Worm (Caenorhabditis elegans) whole organism, young adult: ENCODE measurements around the gene pdi-2.
A peak's percentile ranks its signal among the peaks of the same experiment; 100 is the strongest.

Source experiments
- B0035.1 ChIP-seq: sonication (generic microtip); optimal IDR thresholded peaks from 2 replicates; lab custom pipeline; 2016; ENCODE audit warnings: missing genetic modification characterization, mild to moderate bottlenecking, missing compliant biosample characterization, missing genotype, missing genetic modification reagents
- C06A6.2 ChIP-seq: fragments of 200-800 bp; sonication (Bioruptor generic); conservative IDR thresholded peaks from 2 replicates; pipeline ENCODE4 v1.3.6; 2022; ENCODE audit warnings: missing genetic modification characterization, missing compliant biosample characterization
- F10E7.11 ChIP-seq: sonication (generic microtip); optimal IDR thresholded peaks from 2 replicates; lab custom pipeline; 2017; ENCODE audit warnings: mild to moderate bottlenecking, missing genetic modification characterization, moderate library complexity, missing compliant biosample characterization
- F22D6.2 ChIP-seq: sonication (generic microtip); optimal IDR thresholded peaks from 2 replicates; lab custom pipeline; 2016; ENCODE audit warnings: mild to moderate bottlenecking, missing genetic modification characterization, missing compliant biosample characterization
- F37B4.10 ChIP-seq: fragments of 200-800 bp; sonication (Bioruptor generic); IDR thresholded peaks from 2 replicates; pipeline ENCODE4 v1.3.6; 2022; ENCODE audit warnings: missing genetic modification characterization, missing compliant biosample characterization
- F57A8.1 ChIP-seq: fragments of 200-800 bp; sonication (Bioruptor generic); optimal IDR thresholded peaks from 2 replicates; lab custom pipeline; 2018; ENCODE audit warnings: mild to moderate bottlenecking, missing genetic modification characterization, moderate library complexity, missing compliant biosample characterization
- F57C9.4 ChIP-seq: sonication (generic microtip); optimal IDR thresholded peaks from 2 replicates; lab custom pipeline; 2017; ENCODE audit warnings: mild to moderate bottlenecking, missing genetic modification characterization, missing compliant biosample characterization
- K11D2.4 ChIP-seq: fragments of 200-800 bp; sonication (Bioruptor generic); IDR thresholded peaks from 2 replicates; pipeline ENCODE4 v1.3.6; 2022; ENCODE audit warnings: missing genetic modification reagents, missing genetic modification characterization, missing compliant biosample characterization
- K12H6.12 ChIP-seq: fragments of 200-800 bp; sonication (Bioruptor generic); optimal IDR thresholded peaks from 2 replicates; lab custom pipeline; 2018; ENCODE audit warnings: mild to moderate bottlenecking, missing genetic modification characterization, missing compliant biosample characterization
- T26A5.8 ChIP-seq: sonication (generic microtip); optimal IDR thresholded peaks from 2 replicates; lab custom pipeline; 2016; ENCODE audit warnings: missing genetic modification characterization, missing compliant biosample characterization
- Y56A3A.18 ChIP-seq: fragments of 200-800 bp; sonication (Bioruptor generic); IDR thresholded peaks from 2 replicates; pipeline ENCODE4 v1.3.6; 2022; ENCODE audit warnings: missing genetic modification reagents, missing genetic modification characterization, missing compliant biosample characterization
- akir-1 ChIP-seq: fragments of 200-800 bp; sonication (Bioruptor generic); optimal IDR thresholded peaks from 2 replicates; lab custom pipeline; 2018; ENCODE audit warnings: mild to moderate bottlenecking, missing genetic modification characterization, moderate library complexity, missing compliant biosample characterization
- aptf-2 ChIP-seq: fragments of 200-800 bp; sonication (Bioruptor generic); conservative IDR thresholded peaks from 2 replicates; pipeline ENCODE4 v1.3.6; 2022; ENCODE audit warnings: missing genetic modification reagents, missing genetic modification characterization, missing compliant biosample characterization
- aptf-3 ChIP-seq: fragments of 200-800 bp; sonication (Bioruptor generic); IDR thresholded peaks from 2 replicates; pipeline ENCODE4 v1.3.6; 2022; ENCODE audit warnings: missing genetic modification characterization, missing compliant biosample characterization
- athp-1 ChIP-seq: sonication (generic microtip); optimal IDR thresholded peaks from 2 replicates; lab custom pipeline; 2017; ENCODE audit warnings: mild to moderate bottlenecking, missing genetic modification characterization, missing compliant biosample characterization
- attf-5 ChIP-seq: fragments of 200-800 bp; sonication (Bioruptor generic); optimal IDR thresholded peaks from 2 replicates; lab custom pipeline; 2018; ENCODE audit warnings: mild to moderate bottlenecking, missing genetic modification characterization, missing compliant biosample characterization
- bed-2 ChIP-seq: fragments of 200-800 bp; sonication (Bioruptor generic); IDR thresholded peaks from 2 replicates; pipeline ENCODE4 v1.3.6; 2022; ENCODE audit warnings: missing genetic modification reagents, missing genetic modification characterization, missing compliant biosample characterization
- ceh-100 ChIP-seq: fragments of 200-800 bp; sonication (Bioruptor generic); IDR thresholded peaks from 2 replicates; pipeline ENCODE4 v1.3.6; 2022; ENCODE audit warnings: missing genetic modification reagents, missing genetic modification characterization, missing compliant biosample characterization
- efl-1 ChIP-seq: fragments of 150-350 bp; optimal IDR thresholded peaks from 2 replicates; lab custom pipeline; 2014; ENCODE audit warnings: missing biosample characterization, missing genetic modification reagents, missing genetic modification characterization
- egl-44 ChIP-seq: fragments of 200-800 bp; sonication (Bioruptor generic); IDR thresholded peaks from 2 replicates; pipeline ENCODE4 v1.3.6; 2022; ENCODE audit warnings: missing genetic modification reagents, missing genetic modification characterization, missing compliant biosample characterization
- gei-17 ChIP-seq: fragments of 200-800 bp; sonication (Bioruptor generic); optimal IDR thresholded peaks from 2 replicates; lab custom pipeline; 2018; ENCODE audit warnings: mild to moderate bottlenecking, missing genetic modification characterization, missing compliant biosample characterization
- hlh-12 ChIP-seq: sonication (generic microtip); optimal IDR thresholded peaks from 2 replicates; lab custom pipeline; 2016; ENCODE audit warnings: missing genetic modification characterization, missing compliant biosample characterization
- hsf-1 ChIP-seq: fragments of 200-800 bp; sonication (Bioruptor generic); IDR thresholded peaks from 2 replicates; pipeline ENCODE4 v1.3.6; 2022; ENCODE audit warnings: missing genetic modification reagents, missing genetic modification characterization, missing compliant biosample characterization
- let-526 ChIP-seq: fragments of 200-800 bp; sonication (Bioruptor generic); IDR thresholded peaks from 2 replicates; pipeline ENCODE4 v1.3.6; 2022; ENCODE audit warnings: missing genetic modification reagents, missing genetic modification characterization, missing compliant biosample characterization
- madf-8 ChIP-seq: fragments of 200-800 bp; sonication (Bioruptor generic); conservative IDR thresholded peaks from 2 replicates; pipeline ENCODE4 v1.3.6; 2022; ENCODE audit warnings: missing genetic modification reagents, missing genetic modification characterization, missing compliant biosample characterization
- mes-4 ChIP-seq: sonication (generic microtip); optimal IDR thresholded peaks from 2 replicates; lab custom pipeline; 2016; ENCODE audit warnings: missing genotype, missing genetic modification characterization, missing compliant biosample characterization
- nhr-179 ChIP-seq: sonication (generic microtip); optimal IDR thresholded peaks from 2 replicates; lab custom pipeline; 2016; ENCODE audit warnings: mild to moderate bottlenecking, missing genetic modification characterization, missing compliant biosample characterization
- nhr-27 ChIP-seq: fragments of 200-800 bp; sonication (Bioruptor generic); optimal IDR thresholded peaks from 2 replicates; lab custom pipeline; 2018; ENCODE audit warnings: mild to moderate bottlenecking, missing genetic modification characterization, moderate library complexity, missing compliant biosample characterization
- nhr-80 ChIP-seq: sonication (generic microtip); optimal IDR thresholded peaks from 2 replicates; lab custom pipeline; 2016; ENCODE audit warnings: missing genetic modification characterization, missing compliant biosample characterization
- pha-4 ChIP-seq: fragments of 150-350 bp; sonication (generic microtip); optimal IDR thresholded peaks from 2 replicates; lab custom pipeline; 2014; ENCODE audit warnings: missing biosample characterization, missing genetic modification reagents, missing genetic modification characterization
- rcor-1 ChIP-seq: fragments of 200-800 bp; sonication (Bioruptor generic); IDR thresholded peaks from 2 replicates; pipeline ENCODE4 v1.3.6; 2022; ENCODE audit warnings: missing genetic modification reagents, missing genetic modification characterization, missing compliant biosample characterization
- snpc-3.4 ChIP-seq: sonication (generic microtip); optimal IDR thresholded peaks from 2 replicates; lab custom pipeline; 2017; ENCODE audit warnings: missing genetic modification characterization, mild to moderate bottlenecking, missing compliant biosample characterization, antibody characterized with exemption, moderate library complexity, missing genotype, missing genetic modification reagents
- sptf-2 ChIP-seq: fragments of 200-800 bp; sonication (Bioruptor generic); optimal IDR thresholded peaks from 2 replicates; lab custom pipeline; 2018; ENCODE audit warnings: mild to moderate bottlenecking, missing genetic modification characterization, missing compliant biosample characterization
- unc-130 ChIP-seq: sonication (generic microtip); optimal IDR thresholded peaks from 2 replicates; lab custom pipeline; 2016; ENCODE audit warnings: missing genetic modification reagents, missing genetic modification characterization, missing compliant biosample characterization
- xnd-1 ChIP-seq: sonication (generic microtip); optimal IDR thresholded peaks from 2 replicates; lab custom pipeline; 2016; ENCODE audit warnings: missing genotype, missing genetic modification reagents, missing genetic modification characterization, missing compliant biosample characterization
- zfh-2 ChIP-seq: fragments of 200-800 bp; sonication (Bioruptor generic); conservative IDR thresholded peaks from 2 replicates; pipeline ENCODE4 v1.3.6; 2022; ENCODE audit warnings: missing genetic modification reagents, missing genetic modification characterization, missing compliant biosample characterization
- ztf-18 ChIP-seq: sonication (generic microtip); optimal IDR thresholded peaks from 2 replicates; lab custom pipeline; 2016; ENCODE audit warnings: missing genotype, mild to moderate bottlenecking, missing genetic modification characterization, missing compliant biosample characterization
- ztf-26 ChIP-seq: sonication (generic microtip); optimal IDR thresholded peaks from 2 replicates; lab custom pipeline; 2017; ENCODE audit warnings: missing genetic modification characterization, missing compliant biosample characterization

pdi-2 gene

ce11 chrX:4567110-4567509, 43.2 kb downstream of the pdi-2 start:
- TF ChIP-seq aptf-3 (GFP tag; lab: Robert Waterston, UW) (no peak), nhr-80 (tag; lab: Kevin White, UChicago) (peak; percentile 74), let-526 (GFP tag; lab: Robert Waterston, UW) (no peak), egl-44 (GFP tag; lab: Robert Waterston, UW) (no peak), F37B4.10 (GFP tag; lab: Robert Waterston, UW) (no peak), gei-17 (no peak), hlh-12 (tag; lab: Kevin White, UChicago) (no peak), pha-4 (tag; lab: Kevin White, UChicago) (peak; percentile 15), Y56A3A.18 (GFP tag; lab: Robert Waterston, UW) (no peak), madf-8 (no peak)

DNA sequence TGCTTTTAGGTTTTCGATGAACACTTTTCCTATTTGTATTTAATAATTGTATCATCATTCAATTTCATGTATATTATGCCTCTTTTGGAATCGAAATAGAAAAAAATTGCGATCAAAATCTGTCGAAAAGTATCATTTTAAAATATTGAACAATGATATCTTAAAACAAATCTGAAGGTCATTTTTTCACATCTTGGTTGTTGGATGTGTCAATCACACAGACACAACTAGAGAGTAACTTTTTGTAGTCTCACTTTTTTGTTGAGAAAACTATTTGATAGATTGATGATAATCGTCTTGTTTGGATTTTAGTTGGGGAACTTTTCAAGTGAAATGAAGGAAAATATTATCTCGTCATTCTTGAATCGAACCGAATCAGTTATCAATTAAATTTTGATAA, 45.3 kb downstream of the pdi-2 start:
- TF ChIP-seq akir-1 (GFP tag; lab: Kevin White, UChicago) (no peak), ceh-100 (GFP tag; lab: Robert Waterston, UW) (no peak), F57C9.4 (no peak), snpc-3.4 (tag; lab: Kevin White, UChicago) (no peak), aptf-2 (GFP tag; lab: Robert Waterston, UW) (no peak), sptf-2 (GFP tag; lab: Kevin White, UChicago) (no peak), bed-2 (GFP tag; lab: Robert Waterston, UW) (no peak), C06A6.2 (no peak), xnd-1 (tag; lab: Kevin White, UChicago) (no peak), unc-130 (GFP tag; lab: Kevin White, UChicago) (no peak), let-526 (GFP tag; lab: Robert Waterston, UW) (no peak), F10E7.11 (tag; lab: Kevin White, UChicago) (no peak), zfh-2 (no peak), hlh-12 (tag; lab: Kevin White, UChicago) (no peak), ztf-26 (no peak), pha-4 (tag; lab: Kevin White, UChicago) (no peak), F57A8.1 (GFP tag; lab: Kevin White, UChicago) (no peak), nhr-27 (tag; lab: Kevin White, UChicago) (no peak), ztf-18 (no peak)

- no peak for TF ChIP-seq hsf-1 (GFP tag; lab: Robert Waterston, UW)
- no peak for TF ChIP-seq nhr-179 (tag; lab: Kevin White, UChicago)
- TF ChIP-seq B0035.1 (tag; lab: Kevin White, UChicago): no peak
- TF ChIP-seq K11D2.4: no peak
- no peak for TF ChIP-seq athp-1 (tag; lab: Kevin White, UChicago)
- no peak for TF ChIP-seq gei-17
- no peak for TF ChIP-seq attf-5 (GFP tag; lab: Kevin White, UChicago)
- no peak for TF ChIP-seq mes-4 (tag; lab: Kevin White, UChicago)
- TF ChIP-seq K12H6.12 (tag; lab: Kevin White, UChicago): no peak
- no peak for TF ChIP-seq efl-1 (GFP tag; lab: Kevin White, UChicago)
- no peak for TF ChIP-seq F22D6.2 (tag; lab: Kevin White, UChicago)
Observed at ce11 chrX:4571137-4571536, 47.2 kb downstream of the pdi-2 start, which contains the start of gene amt-1. amt-1 (plus strand) TSS chrX:4571437.

DNA sequence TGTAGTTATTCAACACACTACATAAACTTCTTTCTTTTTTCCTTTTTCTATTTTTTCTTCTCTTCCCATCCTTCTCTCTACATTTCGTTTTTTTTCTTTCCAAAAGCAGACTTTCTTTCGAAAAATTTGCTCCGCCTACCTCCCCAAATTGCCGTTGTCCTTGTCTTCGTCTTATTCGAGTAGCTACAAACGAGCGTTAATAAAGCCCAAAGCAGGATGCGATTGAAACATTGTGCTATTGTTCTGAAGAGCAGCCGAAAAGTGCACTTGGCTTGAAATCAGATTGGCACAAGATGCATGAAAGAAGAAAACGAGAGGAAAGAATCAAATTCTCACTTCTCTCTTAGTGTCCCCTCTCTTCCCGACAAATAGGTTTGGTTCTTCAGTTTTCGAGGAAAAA, 50.9 kb downstream of the pdi-2 start:
- no peak for TF ChIP-seq nhr-27 (tag; lab: Kevin White, UChicago)
- no peak for TF ChIP-seq hsf-1 (GFP tag; lab: Robert Waterston, UW)
- TF ChIP-seq rcor-1 (GFP tag; lab: Robert Waterston, UW): no peak
- TF ChIP-seq T26A5.8: no peak
